Worm (Caenorhabditis elegans) whole organism, young adult: ENCODE measurements around the gene R09D1.13.

Experiments used
- F23B12.7 ChIP-seq: sonication (generic microtip); optimal IDR thresholded peaks from 2 replicates; lab custom pipeline; 2017; ENCODE audit warnings: missing genetic modification characterization, mild to moderate bottlenecking, missing compliant biosample characterization, antibody characterized with exemption, moderate library complexity; ENCODE audit not compliant: insufficient read depth
- F37B4.10 ChIP-seq: fragments of 200-800 bp; sonication (Bioruptor generic); IDR thresholded peaks from 2 replicates; pipeline ENCODE4 v1.3.6; 2022; ENCODE audit warnings: missing genetic modification characterization, missing compliant biosample characterization
- F55B11.4 ChIP-seq: sonication (generic microtip); optimal IDR thresholded peaks from 2 replicates; lab custom pipeline; 2016; ENCODE audit warnings: missing compliant biosample characterization, missing genetic modification characterization, borderline replicate concordance; ENCODE audit not compliant: insufficient read depth
- athp-1 ChIP-seq: sonication (generic microtip); optimal IDR thresholded peaks from 2 replicates; lab custom pipeline; 2017; ENCODE audit warnings: mild to moderate bottlenecking, missing genetic modification characterization, missing compliant biosample characterization
- egrh-3 ChIP-seq: fragments of 200-800 bp; sonication (Bioruptor generic); IDR thresholded peaks from 2 replicates; pipeline ENCODE4 v1.3.6; 2022; ENCODE audit warnings: missing genetic modification reagents, missing genetic modification characterization, missing compliant biosample characterization
- fkh-3 ChIP-seq: sonication (generic microtip); optimal IDR thresholded peaks from 2 replicates; lab custom pipeline; 2016; ENCODE audit warnings: mild to moderate bottlenecking, missing genetic modification characterization, missing compliant biosample characterization
- him-1 ChIP-seq: sonication (generic microtip); optimal IDR thresholded peaks from 2 replicates; lab custom pipeline; 2016; ENCODE audit warnings: missing genotype, missing genetic modification reagents, missing genetic modification characterization, missing compliant biosample characterization
- lag-1 ChIP-seq: fragments of 200-800 bp; sonication (Bioruptor generic); IDR thresholded peaks from 2 replicates; pipeline ENCODE4 v1.3.6; 2022; ENCODE audit warnings: missing genetic modification reagents, missing genetic modification characterization, missing compliant biosample characterization
- madf-3 ChIP-seq: fragments of 200-800 bp; sonication (Bioruptor generic); IDR thresholded peaks from 2 replicates; pipeline ENCODE4 v1.3.6; 2022; ENCODE audit warnings: missing genetic modification reagents, missing genetic modification characterization, missing compliant biosample characterization
- madf-8 ChIP-seq: fragments of 200-800 bp; sonication (Bioruptor generic); conservative IDR thresholded peaks from 2 replicates; pipeline ENCODE4 v1.3.6; 2022; ENCODE audit warnings: missing genetic modification reagents, missing genetic modification characterization, missing compliant biosample characterization
- nfyb-1 ChIP-seq: fragments of 200-800 bp; sonication (Bioruptor generic); IDR thresholded peaks from 2 replicates; pipeline ENCODE4 v1.3.6; 2022; ENCODE audit warnings: missing genetic modification reagents, missing genetic modification characterization, missing compliant biosample characterization
- pha-4 ChIP-seq: fragments of 150-350 bp; sonication (generic microtip); optimal IDR thresholded peaks from 2 replicates; lab custom pipeline; 2014; ENCODE audit warnings: missing biosample characterization, missing genetic modification reagents, missing genetic modification characterization
- snpc-4 ChIP-seq, 5 experiments: fragments of 150-350 bp in 1 of 5; sonication (generic microtip) in 4 of 5; optimal IDR thresholded peaks; 2 replicates each; lab custom pipeline; 2014 to 2018; ENCODE audit warnings: missing genetic modification characterization in 5 of 5, missing biosample characterization in 3 of 5, antibody characterized with exemption in 2 of 5, mild to moderate bottlenecking in 2 of 5, missing compliant biosample characterization in 2 of 5, missing genotype in 2 of 5, moderate library complexity in 2 of 5, missing genetic modification reagents in 1 of 5

DNA sequence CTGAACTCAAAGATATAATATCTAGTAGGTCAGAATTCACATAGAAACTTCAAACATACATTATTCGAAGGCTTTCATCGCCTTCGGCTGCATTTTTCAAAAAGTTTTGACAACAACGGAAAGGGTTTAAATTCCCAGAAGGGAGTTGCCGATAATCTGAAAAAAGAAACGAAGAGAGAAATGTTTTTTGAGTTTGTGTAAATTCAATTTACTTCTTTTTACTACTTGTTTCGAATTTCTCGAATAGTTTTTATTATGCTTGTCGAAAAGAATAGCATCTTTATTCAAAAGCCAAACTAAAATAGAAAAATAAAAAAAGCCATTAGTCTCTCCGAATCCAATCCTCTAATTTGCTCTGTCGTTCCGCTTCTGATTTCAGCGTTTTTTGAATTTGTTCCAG, 14.1 kb downstream of the R09D1.13 start:
- no peak for TF ChIP-seq athp-1 (tag; lab: Kevin White, UChicago)
- TF ChIP-seq lag-1, result no peak
- no peak for TF ChIP-seq F23B12.7 (tag; lab: Kevin White, UChicago)
- no peak for TF ChIP-seq snpc-4 (GFP tag; optimal IDR thresholded peaks at IDR 0.05; lab: Kevin White, UChicago)
- no peak for TF ChIP-seq snpc-4 (tag; optimal IDR thresholded peaks at IDR 0.05; lab: Kevin White, UChicago)
- no peak for TF ChIP-seq nfyb-1 (GFP tag; lab: Robert Waterston, UW)
- no peak for TF ChIP-seq fkh-3
- no peak for TF ChIP-seq F37B4.10 (GFP tag; lab: Robert Waterston, UW)
- no peak for TF ChIP-seq madf-3 (GFP tag; lab: Robert Waterston, UW)
- no peak for TF ChIP-seq pha-4 (tag; lab: Kevin White, UChicago)
- no peak for TF ChIP-seq F55B11.4 (tag; lab: Kevin White, UChicago)
- no peak for TF ChIP-seq madf-8
- TF ChIP-seq egrh-3 (GFP tag; lab: Robert Waterston, UW), result no peak
- no peak for TF ChIP-seq him-1
